Worm (Caenorhabditis elegans): ENCODE data around the gene srt-67.

The srt-67 gene

DNA sequence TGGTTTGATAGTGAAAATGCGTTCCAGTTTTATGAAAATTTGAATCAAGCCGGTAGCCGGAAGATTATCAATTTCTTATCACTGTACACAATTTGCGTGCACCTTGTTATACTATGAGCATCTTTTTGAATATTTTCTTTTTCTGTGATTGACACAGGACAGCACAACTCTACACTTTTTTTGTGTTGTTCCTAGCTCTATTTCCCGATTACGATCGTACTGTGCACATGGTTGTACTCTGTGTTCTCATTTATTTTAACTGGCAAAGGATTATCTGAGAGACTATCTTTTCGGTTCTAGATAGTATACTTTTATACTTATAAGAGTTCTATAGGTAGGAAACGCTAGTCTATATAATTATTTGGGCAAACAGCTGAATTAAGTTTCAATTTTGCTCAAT, 14.8 kb upstream of the srt-67 start (continued):
- TF ChIP-seq daf-19 (GFP tag; conservative IDR thresholded peaks at IDR 0.05) = no peak
- TF ChIP-seq dmd-8 (GFP tag; IDR thresholded peaks at IDR 0.05) = no peak
- TF ChIP-seq ama-1 (optimal IDR thresholded peaks at IDR 0.05) = no peak
- TF ChIP-seq nhr-237 (tag; optimal IDR thresholded peaks at IDR 0.05) = no peak
- no peak for TF ChIP-seq daf-8 (GFP tag; IDR thresholded peaks at IDR 0.05)
- no peak for TF ChIP-seq Y75B8A.6 (GFP tag; IDR thresholded peaks at IDR 0.05)
- TF ChIP-seq lir-3 (tag; optimal IDR thresholded peaks at IDR 0.05) = no peak

DNA sequence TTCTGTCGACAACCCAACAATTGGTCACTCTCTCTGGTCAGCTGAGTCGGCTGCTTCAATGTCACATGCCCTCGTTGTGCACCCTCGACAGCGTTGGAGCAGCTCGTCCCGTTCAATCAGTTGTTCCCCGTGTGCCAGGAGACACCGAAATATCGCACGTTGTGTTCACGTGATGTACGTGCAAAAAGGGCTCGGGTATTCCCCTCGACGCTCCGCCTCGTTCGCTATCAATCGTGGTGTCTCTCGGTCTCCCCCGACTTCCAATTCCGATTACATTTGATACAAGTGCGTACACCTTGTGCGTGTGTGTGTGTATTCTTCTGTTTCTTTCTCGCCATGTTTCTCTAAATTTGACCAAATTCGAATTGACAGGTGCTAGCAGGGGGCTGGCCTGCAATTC, 14.2 kb upstream of the srt-67 start:
- TF ChIP-seq nhr-237 (tag; optimal IDR thresholded peaks at IDR 0.05) (no peak), ceh-32 (tag; optimal IDR thresholded peaks at IDR 0.05; ENCODE audit: poor library complexity) (no peak), ceh-82 (tag; optimal IDR thresholded peaks at IDR 0.05) (no peak), F26F4.8 (GFP tag; conservative IDR thresholded peaks at IDR 0.05) (no peak), lir-3 (tag; optimal IDR thresholded peaks at IDR 0.05) (no peak), ztf-11 (tag; optimal IDR thresholded peaks at IDR 0.05) (no peak), ces-1 (GFP tag; optimal IDR thresholded peaks at IDR 0.05) (no peak), Y48G9A.11 (GFP tag; IDR thresholded peaks at IDR 0.05) (no peak), ZK546.5 (tag; optimal IDR thresholded peaks at IDR 0.05) (no peak), hmg-1.1 (GFP tag; IDR thresholded peaks at IDR 0.05) (peak; percentile 50), snpc-4 (tag; optimal IDR thresholded peaks at IDR 0.05) (no peak), daf-8 (GFP tag; IDR thresholded peaks at IDR 0.05) (no peak), lin-1 (GFP tag; IDR thresholded peaks at IDR 0.05) (peak; percentile 93), T20F7.1 (GFP tag; optimal IDR thresholded peaks at IDR 0.05) (no peak), snpc-1.2 (GFP tag; IDR thresholded peaks at IDR 0.05) (no peak), aly-2 (tag; optimal IDR thresholded peaks at IDR 0.05) (no peak), aha-1 (tag) (peak; percentile 99), egl-43 (GFP tag; IDR thresholded peaks at IDR 0.05) (no peak), hlh-30 (tag; optimal IDR thresholded peaks at IDR 0.05; ENCODE audit: insufficient read depth) (peak; percentile 93), skn-1 (tag; optimal IDR thresholded peaks at IDR 0.05) (no peak), lin-29 (GFP tag; IDR thresholded peaks at IDR 0.05) (no peak), vab-7 (GFP tag; IDR thresholded peaks at IDR 0.05) (no peak), nhr-48 (tag; optimal IDR thresholded peaks at IDR 0.05) (peak; percentile 98), mxl-3 (GFP tag; optimal IDR thresholded peaks at IDR 0.05) (peak; percentile 92), F44E2.7 (GFP tag; IDR thresholded peaks at IDR 0.05) (no peak), saeg-2 (GFP tag; IDR thresholded peaks at IDR 0.05) (peak; percentile 95), arid-1 (GFP tag; conservative IDR thresholded peaks at IDR 0.05) (peak; percentile 50; the same call in 1 of the 2 replicates), hif-1 (tag; optimal IDR thresholded peaks at IDR 0.05) (peak; percentile 13 to 82), tra-1 (GFP tag; IDR thresholded peaks at IDR 0.05) (peak; percentile 89), jun-1 (tag; optimal IDR thresholded peaks at IDR 0.05) (peak; percentile 33), dmd-8 (GFP tag; IDR thresholded peaks at IDR 0.05) (no peak), zip-2 (tag; optimal IDR thresholded peaks at IDR 0.05) (no peak), nhr-102 (tag; optimal IDR thresholded peaks at IDR 0.05) (peak; percentile 81), lin-39 (tag; optimal IDR thresholded peaks at IDR 0.05) (no peak), T26A8.4 (GFP tag; IDR thresholded peaks at IDR 0.05) (peak; percentile 41; the same call in 1 of the 2 replicates), zfp-3 (GFP tag; conservative IDR thresholded peaks at IDR 0.05) (no peak), Y105C5A.15 (GFP tag; IDR thresholded peaks at IDR 0.05) (no peak), spr-1 (tag; optimal IDR thresholded peaks at IDR 0.05) (no peak), fkh-10 (GFP tag; optimal IDR thresholded peaks at IDR 0.05) (no peak), madf-9 (GFP tag; conservative IDR thresholded peaks at IDR 0.05) (no peak), daf-19 (GFP tag; conservative IDR thresholded peaks at IDR 0.05) (no peak), daf-12 (tag; optimal IDR thresholded peaks at IDR 0.05) (no peak), gei-8 (GFP tag; optimal IDR thresholded peaks at IDR 0.05) (peak; percentile 82), zip-11 (GFP tag; IDR thresholded peaks at IDR 0.05) (no peak), mes-2 (tag; optimal IDR thresholded peaks at IDR 0.05; ENCODE audit: poor library complexity, severe bottlenecking) (peak; percentile 31), F37D6.2 (tag; optimal IDR thresholded peaks at IDR 0.05) (no peak), lim-7 (GFP tag; IDR thresholded peaks at IDR 0.05) (no peak), nhr-6 (tag; optimal IDR thresholded peaks at IDR 0.05) (no peak)

Measured in whole organism, L4 larva.